Worm (Caenorhabditis elegans): ENCODE data around the gene fbxb-11.
"Not testable (repeated sequence)": the region's sequence is repeated elsewhere in the genome, so short reads cannot be mapped to it uniquely, and the experiment has no call there.

fbxb-11 gene

DNA sequence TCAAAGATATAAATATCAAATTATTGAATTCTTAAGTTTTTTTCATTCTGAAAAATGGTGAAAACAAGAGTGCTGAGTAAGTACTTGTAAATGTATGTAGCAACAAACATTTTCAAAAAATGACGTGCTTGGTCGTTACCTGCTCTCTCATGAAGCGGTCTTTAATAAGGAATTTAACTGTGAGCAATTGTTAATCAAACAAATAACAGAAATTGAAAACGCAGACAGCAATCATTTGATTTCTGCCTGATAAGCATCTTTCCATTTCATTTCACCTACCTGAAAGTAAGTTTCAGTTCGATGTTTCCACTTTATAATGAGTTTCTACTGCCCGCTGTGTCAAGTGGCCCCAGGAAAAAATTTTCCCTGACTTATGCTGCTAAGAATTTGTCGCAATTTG lies 38.7 kb downstream of the fbxb-11 start, which contains the start of gene math-28:
Gene math-28 (plus strand): TSS at position 301 of the 400 bp plus-strand sequence.
- TF ChIP-seq hlh-17 (GFP tag; optimal IDR thresholded peaks at IDR 0.05; ENCODE audit: borderline replicate concordance) (no peak), C04F5.9 (tag; optimal IDR thresholded peaks at IDR 0.05) (no peak), efl-3 (GFP tag; optimal IDR thresholded peaks at IDR 0.05) (no peak), unc-62 (GFP tag; optimal IDR thresholded peaks at IDR 0.05) (no peak), fkh-10 (GFP tag; optimal IDR thresholded peaks at IDR 0.05) (no peak), fkh-4 (tag; optimal IDR thresholded peaks at IDR 0.05; ENCODE audit: borderline replicate concordance) (no peak), lsy-2 (tag; optimal IDR thresholded peaks at IDR 0.05) (no peak), lin-35 (GFP tag; optimal IDR thresholded peaks at IDR 0.05) (no peak), lir-3 (tag; optimal IDR thresholded peaks at IDR 0.05; ENCODE audit: poor library complexity) (no peak), fos-1 (tag; optimal IDR thresholded peaks at IDR 0.05) (no peak), mdl-1 (tag; optimal IDR thresholded peaks at IDR 0.05) (no peak), skn-1 (tag; optimal IDR thresholded peaks at IDR 0.05) (no peak), aly-2 (tag; optimal IDR thresholded peaks at IDR 0.05) (no peak), egl-27 (tag; optimal IDR thresholded peaks at IDR 0.05) (no peak), snpc-4 (tag; optimal IDR thresholded peaks at IDR 0.05) (no peak), nhr-85 (tag) (no peak)

DNA sequence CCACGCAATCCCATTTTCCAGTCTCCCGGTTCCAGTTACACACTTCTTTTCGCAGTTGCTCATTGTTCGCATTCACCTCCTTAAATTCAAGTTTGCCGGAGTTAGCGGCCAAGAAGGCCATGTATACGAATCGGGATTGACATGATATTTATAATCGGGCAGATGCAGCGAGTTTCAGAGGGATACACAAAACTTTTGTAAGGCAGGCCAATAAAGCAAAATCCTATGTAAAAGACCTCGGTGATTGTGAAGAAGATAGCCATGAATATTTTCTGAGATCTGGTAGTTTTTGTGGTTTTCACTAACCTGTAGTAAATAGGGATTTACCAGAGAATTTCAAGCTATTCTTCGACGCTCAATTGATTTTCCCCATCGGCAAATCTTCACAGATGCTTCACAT lies 42.3 kb downstream of the fbxb-11 start:
- TF ChIP-seq nhr-19 (GFP tag; conservative IDR thresholded peaks at IDR 0.05) (no peak), lir-3 (tag; optimal IDR thresholded peaks at IDR 0.05; ENCODE audit: poor library complexity) (no peak), nhr-20 (tag; optimal IDR thresholded peaks at IDR 0.05) (no peak), ama-1 (optimal IDR thresholded peaks at IDR 0.05) (no peak), swsn-7 (tag; optimal IDR thresholded peaks at IDR 0.05) (no peak), rnt-1 (tag; optimal IDR thresholded peaks at IDR 0.05) (no peak), ceh-63 (GFP tag; optimal IDR thresholded peaks at IDR 0.05) (no peak), unc-98 (GFP tag; IDR thresholded peaks at IDR 0.05) (no peak), unc-86 (tag; optimal IDR thresholded peaks at IDR 0.05) (no peak), fos-1 (tag; optimal IDR thresholded peaks at IDR 0.05) (no peak)

DNA sequence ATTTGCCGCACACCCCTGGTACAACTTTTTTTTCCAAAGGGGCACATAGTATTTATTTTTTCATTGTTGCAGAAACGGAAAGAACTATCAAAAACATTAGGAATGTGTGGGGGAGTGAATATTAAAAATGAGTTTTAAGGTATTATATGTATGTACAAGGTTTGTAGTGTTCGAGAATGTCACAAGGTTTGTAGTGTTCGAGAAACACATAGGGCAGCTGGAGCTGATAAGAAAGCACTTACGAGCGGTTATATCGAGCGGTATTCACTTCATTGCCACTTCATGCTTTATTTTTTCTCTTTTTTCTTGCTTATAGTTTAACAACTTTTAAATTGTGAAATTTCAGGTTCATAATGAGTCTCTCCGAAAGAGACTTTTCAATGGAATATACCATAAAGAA lies 43.0 kb downstream of the fbxb-11 start:
- TF ChIP-seq lin-35 (GFP tag; optimal IDR thresholded peaks at IDR 0.05) (peak in 1 of 2 experiments; percentile 10), efl-1 (GFP tag; optimal IDR thresholded peaks at IDR 0.05 in 1 of 2) (peak in 1 of 2 experiments; percentile 43), elt-2 (tag; optimal IDR thresholded peaks at IDR 0.05) (peak; percentile 28)
- TF ChIP-seq efl-1 (optimal IDR thresholded peaks at IDR 0.05), result not testable (repeated sequence)

DNA sequence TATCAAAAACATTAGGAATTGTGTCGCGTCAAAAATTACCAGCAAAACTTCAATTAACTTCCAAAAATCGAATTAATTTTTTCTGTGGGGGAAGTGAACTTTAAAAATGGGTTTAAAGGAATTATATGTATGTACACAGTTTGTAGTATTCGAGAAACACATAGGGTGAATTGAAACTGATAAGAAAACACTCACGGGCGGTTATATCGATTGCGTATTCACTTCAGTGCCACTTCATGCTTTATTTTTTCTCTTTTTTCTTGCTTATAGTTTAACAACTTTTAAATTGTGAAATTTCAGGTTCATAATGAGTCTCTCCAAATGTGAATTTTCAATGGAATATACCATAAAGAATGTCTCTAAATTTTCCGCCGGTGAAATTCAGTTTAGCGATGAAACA lies 46.9 kb downstream of the fbxb-11 start, which contains the start of gene math-26:
Gene math-26 (plus strand): TSS at position 301 of the 400 bp plus-strand sequence.
- TF ChIP-seq nhr-47 (tag; optimal IDR thresholded peaks at IDR 0.05); ceh-90 (tag; optimal IDR thresholded peaks at IDR 0.05); mab-9 (GFP tag; IDR thresholded peaks at IDR 0.05): not testable (repeated sequence)

DNA sequence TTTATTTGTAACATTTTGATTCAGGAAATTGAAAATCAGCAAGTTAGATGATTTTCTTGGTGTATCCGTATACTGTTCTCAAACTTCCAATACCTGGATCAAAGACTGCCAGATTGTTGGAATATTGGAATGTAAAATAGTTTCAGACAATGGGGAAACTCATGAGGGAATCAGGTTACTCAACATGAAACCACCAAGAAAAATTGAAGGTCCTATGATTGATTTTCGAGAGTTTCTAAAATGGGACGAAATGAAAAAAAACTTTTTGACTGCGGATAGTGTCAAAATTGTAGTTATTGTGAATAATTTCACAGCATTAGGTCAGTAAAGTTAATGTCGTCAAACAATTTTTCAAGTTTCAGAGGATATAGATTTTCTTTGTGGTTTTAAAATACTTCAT lies 47.4 kb downstream of the fbxb-11 start, which contains the start of gene math-3:
Gene math-3 (plus strand): TSS at position 301 of the 400 bp plus-strand sequence.
- TF ChIP-seq aha-1 (tag; optimal IDR thresholded peaks at IDR 0.05), result no peak
- no peak for TF ChIP-seq hlh-17 (GFP tag; optimal IDR thresholded peaks at IDR 0.05; ENCODE audit: borderline replicate concordance)
- no peak for TF ChIP-seq nhr-19 (GFP tag; conservative IDR thresholded peaks at IDR 0.05)
- no peak for TF ChIP-seq dpl-1 (GFP tag; optimal IDR thresholded peaks at IDR 0.05)
- TF ChIP-seq fkh-10 (GFP tag; optimal IDR thresholded peaks at IDR 0.05), result no peak
- TF ChIP-seq egl-27 (tag; optimal IDR thresholded peaks at IDR 0.05), result no peak
- TF ChIP-seq unc-130 (tag; optimal IDR thresholded peaks at IDR 0.05), result no peak
- no peak for TF ChIP-seq mab-9 (GFP tag; IDR thresholded peaks at IDR 0.05)
- TF ChIP-seq tlp-1 (tag; optimal IDR thresholded peaks at IDR 0.05), result no peak
- no peak for TF ChIP-seq pag-3 (tag; optimal IDR thresholded peaks at IDR 0.05; ENCODE audit: borderline replicate concordance, insufficient read depth)
